Worm (Caenorhabditis elegans) whole organism, mixed stage, embryonic: ENCODE results near the gene C46F2.1.

Experiments used
- elt-1 ChIP-seq: sonication (generic microtip); optimal IDR thresholded peaks from 2 replicates; lab custom pipeline; 2017; ENCODE audit warnings: missing genetic modification characterization, mild to moderate bottlenecking, missing compliant biosample characterization, antibody characterized with exemption, moderate library complexity, borderline replicate concordance; ENCODE audit not compliant: insufficient read depth
- nhr-237 ChIP-seq: fragments of 150-350 bp; optimal IDR thresholded peaks from 2 replicates; lab custom pipeline; 2014; ENCODE audit warnings: missing biosample characterization, missing genetic modification characterization
- snpc-4 ChIP-seq: fragments of 150-350 bp; optimal IDR thresholded peaks from 2 replicates; lab custom pipeline; 2014; ENCODE audit warnings: missing biosample characterization, missing genetic modification characterization
- unc-39 ChIP-seq: fragments of 150-350 bp; optimal IDR thresholded peaks from 2 replicates; lab custom pipeline; 2014; ENCODE audit warnings: missing biosample characterization, missing genetic modification characterization
- unc-62 ChIP-seq: fragments of 150-350 bp; optimal IDR thresholded peaks from 2 replicates; lab custom pipeline; 2014; ENCODE audit warnings: missing biosample characterization, missing genetic modification reagents, missing genetic modification characterization

DNA sequence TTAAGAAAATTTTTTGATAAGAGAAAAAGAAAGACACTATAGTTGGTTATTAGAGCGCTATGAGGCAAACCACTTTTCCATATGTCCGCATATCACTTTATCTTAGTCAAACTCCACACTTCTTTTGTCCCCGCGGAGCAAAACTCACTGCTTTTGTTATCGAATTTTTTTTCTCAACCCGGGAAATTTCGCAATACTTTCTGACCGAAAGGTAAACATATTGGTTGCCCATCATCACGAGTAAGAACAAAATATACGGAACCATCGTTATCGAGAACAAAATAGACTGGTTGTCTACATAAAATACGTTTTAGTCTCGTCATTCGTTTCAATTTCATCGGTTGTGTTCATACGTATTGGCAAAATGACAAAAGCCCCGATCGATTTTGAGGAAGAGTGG, 8.6 kb upstream of the C46F2.1 start, which contains the start of gene C18A11.1:
- no peak for TF ChIP-seq elt-1
- TF ChIP-seq unc-62 (GFP tag; lab: Kevin White, UChicago), result no peak
- no peak for TF ChIP-seq unc-39 (tag; lab: Kevin White, UChicago)
- TF ChIP-seq snpc-4 (tag; lab: Kevin White, UChicago), result no peak
- TF ChIP-seq nhr-237 (tag; lab: Kevin White, UChicago), result no peak
